Fruit fly (Drosophila melanogaster) whole organism, embryonic: ENCODE results near the gene CG15247.

Source experiments
- Awh ChIP-seq: fragments of 200-800 bp; sonication (Bioruptor generic); IDR thresholded peaks from 2 replicates; pipeline ENCODE4, ENCODE4 v1.3.6; 2022; ENCODE audit warnings: missing biosample characterization, missing genetic modification characterization
- CG1024 ChIP-seq: fragments of 200-800 bp; sonication (Bioruptor generic); IDR thresholded peaks from 2 replicates; pipeline ENCODE4 v1.3.6; 2022; ENCODE audit warnings: missing biosample characterization, missing genetic modification characterization
- CG10431 ChIP-seq: fragments of 200-800 bp; sonication (Bioruptor generic); optimal IDR thresholded peaks from 3 replicates; lab custom pipeline; 2018; ENCODE audit warnings: missing biosample characterization, mild to moderate bottlenecking, missing genetic modification characterization
- CG10959 ChIP-seq: fragments of 200-800 bp; sonication (Bioruptor generic); IDR thresholded peaks from 2 replicates; pipeline ENCODE4 v1.3.6; 2022; ENCODE audit warnings: missing biosample characterization, missing genetic modification characterization
- CG11560 ChIP-seq: fragments of 200-800 bp; sonication (Bioruptor generic); IDR thresholded peaks from 3 replicates; pipeline ENCODE4 v1.3.6; 2022; ENCODE audit warnings: missing biosample characterization, missing genetic modification characterization
- CG11723 ChIP-seq: fragments of 200-800 bp; sonication (Bioruptor generic); optimal IDR thresholded peaks from 2 replicates; lab custom pipeline; 2017; ENCODE audit warnings: missing biosample characterization, mild to moderate bottlenecking, missing genetic modification characterization
- CG14441 ChIP-seq: fragments of 200-800 bp; sonication (Bioruptor generic); IDR thresholded peaks from 2 replicates; pipeline ENCODE4 v1.3.6; 2022; ENCODE audit warnings: missing biosample characterization, missing genetic modification characterization
- CG1602 ChIP-seq: fragments of 200-800 bp; sonication (Bioruptor generic); optimal IDR thresholded peaks from 3 replicates; lab custom pipeline; 2016; ENCODE audit warnings: missing biosample characterization, missing genetic modification characterization
- CG2202 ChIP-seq: fragments of 200-800 bp; sonication (Bioruptor generic); optimal IDR thresholded peaks from 2 replicates; lab custom pipeline; 2018; ENCODE audit warnings: missing biosample characterization, mild to moderate bottlenecking, missing genetic modification characterization
- CG2889 ChIP-seq: fragments of 200-800 bp; sonication (Bioruptor generic); IDR thresholded peaks from 3 replicates; pipeline ENCODE4 v1.3.6; 2022; ENCODE audit warnings: missing biosample characterization, missing genetic modification characterization
- CG3847 ChIP-seq: fragments of 200-800 bp; sonication (Bioruptor generic); IDR thresholded peaks from 2 replicates; pipeline ENCODE4 v1.3.6; 2022; ENCODE audit warnings: missing biosample characterization, missing genetic modification characterization
- CG3995 ChIP-seq: fragments of 200-800 bp; sonication (Bioruptor generic); optimal IDR thresholded peaks from 3 replicates; lab custom pipeline; 2016; ENCODE audit warnings: missing biosample characterization, missing genetic modification characterization
- CG4360 ChIP-seq: fragments of 200-800 bp; sonication (Bioruptor generic); IDR thresholded peaks from 2 replicates; pipeline ENCODE4 v1.3.6; 2022; ENCODE audit warnings: missing biosample characterization, missing genetic modification characterization
- CG5245 ChIP-seq: fragments of 200-800 bp; sonication (Bioruptor generic); optimal IDR thresholded peaks from 3 replicates; lab custom pipeline; 2016; ENCODE audit warnings: missing biosample characterization, missing genetic modification characterization
- CG7786 ChIP-seq: fragments of 200-800 bp; sonication (Bioruptor generic); optimal IDR thresholded peaks from 2 replicates; lab custom pipeline; 2016; ENCODE audit warnings: missing biosample characterization, missing genetic modification characterization
- CG8281 ChIP-seq: fragments of 200-800 bp; sonication (Bioruptor generic); optimal IDR thresholded peaks from 2 replicates; lab custom pipeline; 2018; ENCODE audit warnings: missing biosample characterization, mild to moderate bottlenecking, missing genetic modification characterization, moderate library complexity
- Dbx ChIP-seq: fragments of 200-800 bp; sonication (Bioruptor generic); IDR thresholded peaks from 3 replicates; pipeline ENCODE4 v1.3.6; 2022; ENCODE audit warnings: missing biosample characterization, missing genetic modification characterization
- GATAe ChIP-seq: fragments of 200-800 bp; sonication (Bioruptor generic); conservative IDR thresholded peaks from 2 replicates; pipeline ENCODE4 v1.3.6; 2022; ENCODE audit warnings: missing biosample characterization, missing genetic modification characterization
- H15 ChIP-seq: fragments of 200-800 bp; sonication (Bioruptor generic); IDR thresholded peaks from 3 replicates; pipeline ENCODE4 v1.3.6; 2022; ENCODE audit warnings: missing biosample characterization, missing genetic modification characterization
- Hr39 ChIP-seq: fragments of >200 bp; optimal IDR thresholded peaks from 2 replicates; lab custom pipeline; 2017
- NC2β ChIP-seq: fragments of 200-800 bp; sonication (Bioruptor generic); optimal IDR thresholded peaks from 2 replicates; lab custom pipeline; 2016; ENCODE audit warnings: missing biosample characterization, missing genetic modification characterization
- Oaz ChIP-seq: fragments of 200-800 bp; sonication (Bioruptor generic); IDR thresholded peaks from 2 replicates; pipeline ENCODE4 v1.3.6; 2022; ENCODE audit warnings: missing biosample characterization, missing genetic modification characterization
- Spps ChIP-seq: fragments of 200-800 bp; sonication (Bioruptor generic); optimal IDR thresholded peaks from 2 replicates; lab custom pipeline; 2018; ENCODE audit warnings: missing biosample characterization, mild to moderate bottlenecking, missing genetic modification characterization
- Sry-β ChIP-seq: fragments of 200-800 bp; sonication (Bioruptor generic); optimal IDR thresholded peaks from 2 replicates; lab custom pipeline; 2018; ENCODE audit warnings: missing biosample characterization, mild to moderate bottlenecking, missing genetic modification characterization, moderate library complexity
- TFAM ChIP-seq: fragments of 200-800 bp; sonication (Bioruptor generic); optimal IDR thresholded peaks from 2 replicates; lab custom pipeline; 2017; ENCODE audit warnings: missing biosample characterization, missing genetic modification characterization, inconsistent platforms
- al ChIP-seq: fragments of 200-800 bp; sonication (Bioruptor generic); IDR thresholded peaks from 2 replicates; pipeline ENCODE4 v1.3.6; 2022; ENCODE audit warnings: missing biosample characterization, missing genetic modification characterization
- ato ChIP-seq: fragments of 200-800 bp; sonication (Bioruptor generic); IDR thresholded peaks from 2 replicates; pipeline ENCODE4 v1.3.6; 2022; ENCODE audit warnings: missing biosample characterization, missing genetic modification characterization; ENCODE audit not compliant: partially characterized antibody
- caup ChIP-seq: fragments of 200-800 bp; sonication (Bioruptor generic); optimal IDR thresholded peaks from 3 replicates; lab custom pipeline; 2017; ENCODE audit warnings: missing biosample characterization, mild to moderate bottlenecking, missing genetic modification characterization, moderate library complexity; ENCODE audit not compliant: severe bottlenecking
- ci ChIP-seq: fragments of 200-800 bp; sonication (Bioruptor generic); IDR thresholded peaks from 3 replicates; pipeline ENCODE4 v1.3.6; 2022; ENCODE audit warnings: missing biosample characterization, missing genetic modification characterization
- crp ChIP-seq, 2 experiments: fragments of 200-800 bp; sonication (Bioruptor generic); optimal IDR thresholded peaks; 2 replicates in 1 of 2; 3 replicates in 1 of 2; lab custom pipeline; 2017; ENCODE audit warnings: missing biosample characterization in 2 of 2, missing genetic modification characterization in 2 of 2, mild to moderate bottlenecking in 1 of 2, moderate library complexity in 1 of 2
- dan ChIP-seq: fragments of 200-800 bp; sonication (Bioruptor generic); IDR thresholded peaks from 2 replicates; pipeline ENCODE4 v1.3.6; 2022; ENCODE audit warnings: missing biosample characterization, missing genetic modification characterization
- dimm ChIP-seq: fragments of 200-800 bp; sonication (Bioruptor generic); IDR thresholded peaks from 2 replicates; pipeline ENCODE4 v1.3.6; 2022; ENCODE audit warnings: missing biosample characterization, missing genetic modification characterization
- dysf ChIP-seq: fragments of 200-800 bp; sonication (Bioruptor generic); IDR thresholded peaks from 3 replicates; pipeline ENCODE4 v1.3.6; 2022; ENCODE audit warnings: missing biosample characterization, missing genetic modification characterization
- gcm2 ChIP-seq: fragments of 200-800 bp; sonication (Bioruptor generic); optimal IDR thresholded peaks from 2 replicates; lab custom pipeline; 2016; ENCODE audit warnings: missing biosample characterization, missing genetic modification characterization
- hkb ChIP-seq, 2 experiments: fragments of 200-800 bp in 1 of 2; fragments of >200 bp in 1 of 2; sonication (Bioruptor generic) in 1 of 2; IDR thresholded peaks in 1 of 2; optimal IDR thresholded peaks in 1 of 2; 2 replicates each; pipeline versions ENCODE4 v1.3.6 to Lab custom; 2017 to 2022; ENCODE audit warnings: missing biosample characterization in 1 of 2, missing genetic modification characterization in 1 of 2
- inv ChIP-seq: fragments of 200-800 bp; sonication (Bioruptor generic); IDR thresholded peaks from 2 replicates; pipeline ENCODE4 v1.3.6; 2022; ENCODE audit warnings: missing biosample characterization, missing genetic modification characterization; ENCODE audit not compliant: partially characterized antibody
- ken ChIP-seq: fragments of 200-800 bp; sonication (Bioruptor generic); IDR thresholded peaks from 3 replicates; pipeline ENCODE4 v1.3.6; 2022; ENCODE audit warnings: missing biosample characterization, missing genetic modification characterization
- kni ChIP-seq: fragments of 200-800 bp; sonication (Bioruptor generic); optimal IDR thresholded peaks from 3 replicates; lab custom pipeline; 2017; ENCODE audit warnings: mild to moderate bottlenecking, missing biosample characterization, missing genetic modification reagents, missing genetic modification characterization
- peb ChIP-seq: fragments of 200-800 bp; sonication (Bioruptor generic); IDR thresholded peaks from 2 replicates; pipeline ENCODE4 v1.3.6; 2022; ENCODE audit warnings: missing biosample characterization, missing genetic modification characterization
- pho ChIP-seq: fragments of 200-800 bp; sonication (Bioruptor generic); optimal IDR thresholded peaks from 2 replicates; lab custom pipeline; 2016; ENCODE audit warnings: missing biosample characterization, missing genetic modification characterization
- schlank ChIP-seq: fragments of 200-800 bp; sonication (Bioruptor generic); optimal IDR thresholded peaks from 2 replicates; lab custom pipeline; 2018; ENCODE audit warnings: missing biosample characterization, mild to moderate bottlenecking, missing genetic modification characterization
- sd ChIP-seq: fragments of 200-800 bp; sonication (Bioruptor generic); optimal IDR thresholded peaks from 3 replicates; lab custom pipeline; 2018; ENCODE audit warnings: missing biosample characterization, mild to moderate bottlenecking, missing genetic modification characterization, moderate library complexity
- sima ChIP-seq: fragments of 200-800 bp; sonication (Bioruptor generic); optimal IDR thresholded peaks from 2 replicates; lab custom pipeline; 2016; ENCODE audit warnings: missing biosample characterization, missing genetic modification characterization
- sisA ChIP-seq: fragments of 200-800 bp; sonication (Bioruptor generic); IDR thresholded peaks from 2 replicates; pipeline ENCODE4 v1.3.6; 2022; ENCODE audit warnings: missing biosample characterization, missing genetic modification characterization
- slou ChIP-seq: fragments of 200-800 bp; sonication (Bioruptor generic); optimal IDR thresholded peaks from 3 replicates; lab custom pipeline; 2016; ENCODE audit warnings: missing biosample characterization, missing genetic modification characterization
- slp2 ChIP-seq: fragments of 200-800 bp; sonication (Bioruptor generic); optimal IDR thresholded peaks from 2 replicates; lab custom pipeline; 2016; ENCODE audit warnings: missing biosample characterization, missing genetic modification characterization
- sna ChIP-seq: fragments of 200-800 bp; sonication (Bioruptor generic); IDR thresholded peaks from 2 replicates; pipeline ENCODE4 v1.3.6; 2022; ENCODE audit warnings: missing biosample characterization, missing genetic modification characterization; ENCODE audit not compliant: partially characterized antibody
- sob ChIP-seq: fragments of 200-800 bp; sonication (Bioruptor generic); IDR thresholded peaks from 2 replicates; pipeline ENCODE4 v1.3.6; 2022; ENCODE audit warnings: missing biosample characterization, missing genetic modification characterization
- twi ChIP-seq: fragments of 200-800 bp; optimal IDR thresholded peaks from 2 replicates; lab custom pipeline; 2019; ENCODE audit warnings: missing biosample characterization, mild to moderate bottlenecking, missing genetic modification characterization, moderate library complexity
- vfl ChIP-seq: fragments of 200-800 bp; sonication (Bioruptor generic); optimal IDR thresholded peaks from 2 replicates; lab custom pipeline; 2016; ENCODE audit warnings: missing biosample characterization, missing genetic modification characterization
- wdn ChIP-seq: fragments of 200-800 bp; sonication (Bioruptor generic); IDR thresholded peaks from 2 replicates; pipeline ENCODE4 v1.3.6; 2022; ENCODE audit warnings: missing biosample characterization, missing genetic modification characterization
- wor ChIP-seq: fragments of 200-800 bp; sonication (Bioruptor generic); IDR thresholded peaks from 2 replicates; pipeline ENCODE4 v1.3.6; 2022; ENCODE audit warnings: missing biosample characterization, missing genetic modification characterization

CG15247 gene

DNA sequence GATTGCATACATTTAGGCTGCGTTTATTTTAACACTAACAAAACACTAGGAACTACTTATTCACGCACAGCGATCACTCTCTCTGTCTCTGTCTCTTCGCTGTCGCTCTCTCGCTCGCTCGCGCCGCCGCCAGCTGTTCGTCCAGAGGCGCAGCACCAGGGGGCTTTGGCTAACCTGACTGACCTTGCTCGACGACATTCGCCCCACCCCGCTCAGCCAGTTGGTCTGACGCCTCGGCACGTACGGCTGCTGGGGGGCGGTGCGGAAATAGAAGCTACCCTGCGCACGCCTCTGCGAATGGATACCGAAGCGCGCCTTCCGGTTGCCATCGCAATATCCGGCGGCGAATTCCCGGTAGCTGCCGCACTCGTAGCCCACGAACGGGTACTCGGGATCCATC, 32.9 kb upstream of the CG15247 start (continued):
- TF ChIP-seq dan (GFP tag; lab: Robert Waterston, UW) = no peak
- peak; percentile 48; the same call in 1 of the 3 replicates for TF ChIP-seq ken (GFP tag; lab: Robert Waterston, UW)
- no peak for TF ChIP-seq Sry-β (GFP tag; lab: Kevin White, UChicago)
- TF ChIP-seq Dbx (GFP tag; lab: Robert Waterston, UW) = no peak
- no peak for TF ChIP-seq GATAe
- TF ChIP-seq dysf (GFP tag; lab: Robert Waterston, UW) = peak; percentile 36; the same call in 1 of the 3 replicates
- no peak for TF ChIP-seq vfl (GFP tag; lab: Kevin White, UChicago)
- TF ChIP-seq H15 = no peak
- TF ChIP-seq sna = no peak
- TF ChIP-seq twi (tag; lab: Kevin White, UChicago) = no peak
- TF ChIP-seq CG14441 = peak; percentile 39; the same call in 1 of the 2 replicates
- peak; percentile 43; the same call in 1 of the 3 replicates for TF ChIP-seq ci
- no peak for TF ChIP-seq TFAM
- no peak for TF ChIP-seq CG5245
- TF ChIP-seq peb (GFP tag; lab: Robert Waterston, UW) = no peak
- 0 out of 3 replicates have a peak, but pooled peaks have one; percentile 12 for TF ChIP-seq CG2889 (GFP tag; lab: Robert Waterston, UW)
- TF ChIP-seq caup = no peak
- TF ChIP-seq sob (GFP tag; lab: Robert Waterston, UW) = no peak
- no peak for TF ChIP-seq dimm (GFP tag; lab: Robert Waterston, UW)
- TF ChIP-seq CG3847 (GFP tag; lab: Robert Waterston, UW) = no peak
- no peak for TF ChIP-seq CG11723 (GFP tag; lab: Kevin White, UChicago)
- no peak for TF ChIP-seq wdn (GFP tag; lab: Robert Waterston, UW)
- TF ChIP-seq sd (tag; lab: Kevin White, UChicago) = no peak
- TF ChIP-seq CG3995 (GFP tag; lab: Kevin White, UChicago) = peak; percentile 65
- no peak for TF ChIP-seq hkb (optimal IDR thresholded peaks at IDR 0.05; lab: Kevin White, UChicago)
- peak; percentile 37; the same call in 1 of the 2 replicates for TF ChIP-seq hkb (GFP tag; IDR thresholded peaks at IDR 0.05; lab: Robert Waterston, UW)
- TF ChIP-seq slp2 (GFP tag; lab: Kevin White, UChicago) = no peak
- TF ChIP-seq crp (GFP tag; optimal IDR thresholded peaks at IDR 0.05; lab: Kevin White, UChicago) = peak in 1 of 2 experiments; percentile 13
- TF ChIP-seq pho (GFP tag; lab: Kevin White, UChicago) = no peak
- TF ChIP-seq CG8281 (tag; lab: Kevin White, UChicago) = no peak
- no peak for TF ChIP-seq slou (GFP tag; lab: Kevin White, UChicago)
- no peak for TF ChIP-seq CG10959
- TF ChIP-seq schlank = no peak
- TF ChIP-seq CG10431 (GFP tag; lab: Kevin White, UChicago) = no peak
- TF ChIP-seq Hr39 (lab: Kevin White, UChicago) = no peak
- TF ChIP-seq CG2202 (tag; lab: Kevin White, UChicago) = no peak
- TF ChIP-seq inv (GFP tag; lab: Robert Waterston, UW) = no peak
- no peak for TF ChIP-seq CG7786 (GFP tag; lab: Kevin White, UChicago)
- no peak for TF ChIP-seq Awh (GFP tag; lab: Robert Waterston, UW)
- TF ChIP-seq CG1024 (GFP tag; lab: Robert Waterston, UW) = no peak
- no peak for TF ChIP-seq kni (GFP tag; lab: Kevin White, UChicago)
- TF ChIP-seq Spps (tag; lab: Kevin White, UChicago) = no peak
- no peak for TF ChIP-seq CG1602 (GFP tag; lab: Kevin White, UChicago)
- no peak for TF ChIP-seq ato
- TF ChIP-seq CG11560 (tag; lab: Robert Waterston, UW) = no peak
- TF ChIP-seq gcm2 (GFP tag; lab: Kevin White, UChicago) = no peak
- no peak for TF ChIP-seq CG4360 (GFP tag; lab: Robert Waterston, UW)
- no peak for TF ChIP-seq sima (GFP tag; lab: Kevin White, UChicago)
- no peak for TF ChIP-seq NC2β (GFP tag; lab: Kevin White, UChicago)
- peak; percentile 52; the same call in 1 of the 2 replicates for TF ChIP-seq Oaz
- TF ChIP-seq wor = no peak
- TF ChIP-seq al (GFP tag; lab: Robert Waterston, UW) = no peak
- TF ChIP-seq sisA (GFP tag; lab: Robert Waterston, UW) = peak; percentile 44
